Fruit fly (Drosophila melanogaster) whole organism, adult: ENCODE data around the gene Gbeta13F.

Experiments
- CG11617 ChIP-seq: fragments of 200-800 bp; sonication (Bioruptor generic); optimal IDR thresholded peaks from 2 replicates; lab custom pipeline; 2017; ENCODE audit warnings: mild to moderate bottlenecking, missing biosample characterization, missing genetic modification reagents, missing genetic modification characterization
- CG12768 ChIP-seq: fragments of 200-800 bp; sonication (Bioruptor generic); optimal IDR thresholded peaks from 2 replicates; lab custom pipeline; 2017; ENCODE audit warnings: missing biosample characterization, missing genetic modification characterization, mild to moderate bottlenecking, moderate library complexity, missing genetic modification reagents
- CG14711 ChIP-seq: fragments of 200-800 bp; sonication (Bioruptor generic); optimal IDR thresholded peaks from 2 replicates; lab custom pipeline; 2018; ENCODE audit warnings: missing biosample characterization, mild to moderate bottlenecking, missing genetic modification characterization, moderate library complexity
- CG1620 ChIP-seq: fragments of 200-800 bp; sonication (Bioruptor generic); optimal IDR thresholded peaks from 2 replicates; lab custom pipeline; 2016; ENCODE audit warnings: missing biosample characterization, missing genetic modification characterization
- CG33017 ChIP-seq: fragments of 200-800 bp; sonication (Bioruptor generic); optimal IDR thresholded peaks from 2 replicates; lab custom pipeline; 2018; ENCODE audit warnings: missing biosample characterization, mild to moderate bottlenecking, missing genetic modification characterization, moderate library complexity
- CG5204 ChIP-seq: fragments of 200-800 bp; sonication (Bioruptor generic); optimal IDR thresholded peaks from 2 replicates; lab custom pipeline; 2016; ENCODE audit warnings: missing biosample characterization, missing genetic modification characterization
- CG7045 ChIP-seq: fragments of 200-800 bp; sonication (Bioruptor generic); optimal IDR thresholded peaks from 2 replicates; lab custom pipeline; 2017; ENCODE audit warnings: missing biosample characterization, mild to moderate bottlenecking, missing genetic modification characterization
- CG7101 ChIP-seq: fragments of 200-800 bp; sonication (Bioruptor generic); optimal IDR thresholded peaks from 2 replicates; lab custom pipeline; 2018; ENCODE audit warnings: missing biosample characterization, mild to moderate bottlenecking, missing genetic modification characterization, moderate library complexity
- Clk ChIP-seq: fragments of 200-800 bp; sonication (Bioruptor generic); optimal IDR thresholded peaks from 2 replicates; lab custom pipeline; 2017; ENCODE audit warnings: missing biosample characterization, missing genetic modification characterization
- Crg-1 ChIP-seq: fragments of 200-800 bp; sonication (Bioruptor generic); optimal IDR thresholded peaks from 2 replicates; lab custom pipeline; 2016; ENCODE audit warnings: missing biosample characterization, missing genetic modification characterization
- Hr96 ChIP-seq: fragments of 200-800 bp; sonication (Bioruptor generic); optimal IDR thresholded peaks from 2 replicates; lab custom pipeline; 2016; ENCODE audit warnings: missing biosample characterization, missing genetic modification characterization
- Mnt ChIP-seq: fragments of 200-800 bp; sonication (Bioruptor generic); optimal IDR thresholded peaks from 2 replicates; lab custom pipeline; 2016; ENCODE audit warnings: missing biosample characterization, mild to moderate bottlenecking, missing genetic modification characterization
- bab1 ChIP-seq: fragments of 200-800 bp; sonication (Bioruptor generic); optimal IDR thresholded peaks from 3 replicates; lab custom pipeline; 2019; ENCODE audit warnings: missing biosample characterization, mild to moderate bottlenecking, missing genetic modification characterization, moderate library complexity
- cic ChIP-seq: fragments of 200-800 bp; sonication (Bioruptor generic); optimal IDR thresholded peaks from 2 replicates; lab custom pipeline; 2017; ENCODE audit warnings: missing biosample characterization, mild to moderate bottlenecking, missing genetic modification characterization, moderate library complexity
- cnc ChIP-seq, 2 experiments: fragments of >200 bp; optimal IDR thresholded peaks; 2 replicates each; lab custom pipeline; 2017
- kay ChIP-seq: fragments of 200-800 bp; sonication (Bioruptor generic); peaks from one replicate; lab custom pipeline; 2016; ENCODE audit warnings: missing biosample characterization, missing genetic modification characterization, borderline replicate concordance
- ovo ChIP-seq: fragments of 200-800 bp; sonication (Bioruptor generic); optimal IDR thresholded peaks from 2 replicates; lab custom pipeline; 2016; ENCODE audit warnings: missing biosample characterization, missing genetic modification characterization
- pad ChIP-seq: fragments of 200-800 bp; sonication (Bioruptor generic); optimal IDR thresholded peaks from 3 replicates; lab custom pipeline; 2017; ENCODE audit warnings: missing biosample characterization, missing genetic modification characterization, mild to moderate bottlenecking, moderate library complexity, missing genetic modification reagents
- tj ChIP-seq: fragments of 200-800 bp; sonication (Bioruptor generic); optimal IDR thresholded peaks from 3 replicates; lab custom pipeline; 2017; ENCODE audit warnings: missing biosample characterization, mild to moderate bottlenecking, missing genetic modification characterization, moderate library complexity
- toe ChIP-seq: fragments of 200-800 bp; sonication (Bioruptor generic); optimal IDR thresholded peaks from 2 replicates; lab custom pipeline; 2016; ENCODE audit warnings: missing biosample characterization, missing genetic modification characterization

The Gbeta13F gene

DNA sequence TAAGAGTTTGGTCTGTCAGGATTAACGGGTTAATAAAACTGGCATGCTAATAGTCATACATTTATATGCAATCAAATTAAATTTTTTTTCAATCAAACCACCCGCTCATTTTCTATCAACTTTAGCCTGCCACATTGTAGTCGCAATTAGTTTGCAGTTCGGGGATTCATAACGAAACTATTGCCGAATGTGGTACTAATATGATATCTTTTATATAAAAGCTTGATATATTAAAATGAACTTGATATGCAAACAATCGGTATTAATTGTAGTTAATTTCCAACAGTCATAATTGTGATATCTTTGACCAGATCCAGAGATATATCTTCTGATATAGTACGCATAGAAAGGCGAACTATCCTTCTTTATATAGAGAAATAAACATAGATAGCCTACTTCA lies 6.1 kb downstream of the Gbeta13F start:
- TF ChIP-seq CG7101 (tag; lab: Kevin White, UChicago): no peak
- peak; percentile 60 for TF ChIP-seq kay (GFP tag; lab: Kevin White, UChicago)

DNA sequence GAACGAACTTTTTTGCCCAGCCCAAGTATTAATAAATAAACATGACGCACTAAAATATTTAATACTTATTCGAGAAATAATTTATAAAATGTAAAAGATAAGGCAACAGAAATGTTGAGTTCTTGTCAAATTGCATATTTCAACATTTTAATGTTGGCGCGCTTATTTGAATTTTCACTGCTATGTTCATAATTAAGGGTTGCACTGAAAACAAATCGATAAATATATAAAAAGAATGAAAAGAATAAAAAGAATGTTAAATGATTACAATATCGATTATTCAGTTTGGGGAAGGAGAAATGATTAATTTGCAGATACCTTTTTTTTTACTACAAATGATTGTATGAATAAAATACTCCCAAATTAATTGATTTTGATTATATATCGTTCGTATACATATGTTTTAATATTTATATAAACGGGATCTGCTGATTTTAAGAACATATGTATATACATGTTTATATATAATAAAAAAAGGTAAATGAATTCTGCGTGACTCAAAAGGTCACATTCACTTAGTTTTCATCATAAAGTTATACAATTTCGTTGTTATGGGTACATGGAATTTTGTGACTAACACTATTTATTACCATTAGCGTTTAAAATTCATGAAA lies 7.0 kb downstream of the Gbeta13F start:
- TF ChIP-seq CG11617 (no peak), ovo (GFP tag; lab: Kevin White, UChicago) (no peak), cic (GFP tag; lab: Kevin White, UChicago) (peak; percentile 3), kay (GFP tag; lab: Kevin White, UChicago) (peak; percentile 78), tj (GFP tag; lab: Kevin White, UChicago) (no peak), Mnt (GFP tag; lab: Kevin White, UChicago) (no peak), CG5204 (GFP tag; lab: Kevin White, UChicago) (no peak), pad (no peak), CG7045 (GFP tag; lab: Kevin White, UChicago) (no peak), CG33017 (tag; lab: Kevin White, UChicago) (no peak), Crg-1 (GFP tag; lab: Kevin White, UChicago) (no peak), Clk (GFP tag; lab: Kevin White, UChicago) (no peak), CG14711 (tag; lab: Kevin White, UChicago) (peak; percentile 11), CG12768 (GFP tag; lab: Kevin White, UChicago) (no peak), CG1620 (no peak), toe (GFP tag; lab: Kevin White, UChicago) (no peak), Hr96 (GFP tag; lab: Kevin White, UChicago) (no peak), CG7101 (tag; lab: Kevin White, UChicago) (no peak), cnc (optimal IDR thresholded peaks at IDR 0.05; lab: Kevin White, UChicago) (no peak), bab1 (peak; percentile 29)

- TF ChIP-seq ovo (GFP tag; lab: Kevin White, UChicago): peak; percentile 100
- peak; percentile 99 for TF ChIP-seq CG5204 (GFP tag; lab: Kevin White, UChicago)
- peak; percentile 100 for TF ChIP-seq CG14711 (tag; lab: Kevin White, UChicago)
- peak; percentile 100 for TF ChIP-seq CG12768 (GFP tag; lab: Kevin White, UChicago)
- TF ChIP-seq CG7045 (GFP tag; lab: Kevin White, UChicago): peak; percentile 100
- peak; percentile 100 for TF ChIP-seq Mnt (GFP tag; lab: Kevin White, UChicago)
- TF ChIP-seq pad: peak; percentile 98
- TF ChIP-seq CG11617: peak; percentile 100
- peak; percentile 98 for TF ChIP-seq Clk (GFP tag; lab: Kevin White, UChicago)
- TF ChIP-seq bab1: peak; percentile 100
- peak; percentile 100 for TF ChIP-seq CG1620
- TF ChIP-seq CG33017 (tag; lab: Kevin White, UChicago): peak; percentile 100
- TF ChIP-seq Hr96 (GFP tag; lab: Kevin White, UChicago): peak; percentile 100
- peak; percentile 100 for TF ChIP-seq Crg-1 (GFP tag; lab: Kevin White, UChicago)
- peak; percentile 99 for TF ChIP-seq kay (GFP tag; lab: Kevin White, UChicago)
- TF ChIP-seq cic (GFP tag; lab: Kevin White, UChicago): peak; percentile 98
- peak; percentile 99 for TF ChIP-seq tj (GFP tag; lab: Kevin White, UChicago)
- no peak for TF ChIP-seq cnc (optimal IDR thresholded peaks at IDR 0.05; lab: Kevin White, UChicago)
- TF ChIP-seq toe (GFP tag; lab: Kevin White, UChicago): peak; percentile 98
- peak; percentile 100 for TF ChIP-seq CG7101 (tag; lab: Kevin White, UChicago)
Measured at dm6 chrX:15867863-15868262, 7.9 kb downstream of the Gbeta13F start, which contains the start of gene Gapdh2. TSS of gene Gapdh2 (plus strand) at chrX:15868145.

- no peak for TF ChIP-seq toe (GFP tag; lab: Kevin White, UChicago)
- TF ChIP-seq CG14711 (tag; lab: Kevin White, UChicago): no peak
- TF ChIP-seq pad: no peak
- no peak for TF ChIP-seq Crg-1 (GFP tag; lab: Kevin White, UChicago)
- TF ChIP-seq bab1: no peak
- TF ChIP-seq CG33017 (tag; lab: Kevin White, UChicago): no peak
- no peak for TF ChIP-seq CG5204 (GFP tag; lab: Kevin White, UChicago)
- TF ChIP-seq cic (GFP tag; lab: Kevin White, UChicago): no peak
- TF ChIP-seq kay (GFP tag; lab: Kevin White, UChicago): no peak
- TF ChIP-seq Clk (GFP tag; lab: Kevin White, UChicago): no peak
- no peak for TF ChIP-seq Mnt (GFP tag; lab: Kevin White, UChicago)
- TF ChIP-seq CG12768 (GFP tag; lab: Kevin White, UChicago): no peak
- no peak for TF ChIP-seq CG7101 (tag; lab: Kevin White, UChicago)
- no peak for TF ChIP-seq CG11617
- no peak for TF ChIP-seq ovo (GFP tag; lab: Kevin White, UChicago)
- TF ChIP-seq Hr96 (GFP tag; lab: Kevin White, UChicago): no peak
- no peak for TF ChIP-seq tj (GFP tag; lab: Kevin White, UChicago)
- TF ChIP-seq CG7045 (GFP tag; lab: Kevin White, UChicago): no peak
Measured at dm6 chrX:15868781-15869180, 8.9 kb downstream of the Gbeta13F start.

DNA sequence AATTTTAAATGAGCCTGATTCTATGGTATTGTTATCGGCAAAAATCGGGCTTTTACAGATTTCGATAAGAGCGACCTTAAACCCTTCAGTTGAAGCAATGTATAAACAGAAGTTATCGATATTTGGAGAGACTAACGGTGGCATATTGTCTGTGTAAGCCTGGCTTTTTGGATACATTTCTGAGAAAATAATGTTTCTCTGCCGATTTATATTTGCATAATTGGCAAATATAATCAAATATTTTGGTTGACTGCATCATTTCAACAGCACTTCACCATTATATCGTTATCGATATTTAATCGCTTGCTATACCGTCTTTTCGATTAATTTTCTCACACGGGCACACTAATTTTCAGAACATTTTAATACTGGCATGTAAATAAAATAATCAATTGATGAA lies 9.9 kb downstream of the Gbeta13F start, which contains the start of gene CG16952:
Gene CG16952, plus strand, starts transcription at position 341 of the 400 bp plus-strand sequence.
- TF ChIP-seq Mnt (GFP tag; lab: Kevin White, UChicago) (peak; percentile 40), CG14711 (tag; lab: Kevin White, UChicago) (no peak), pad (peak; percentile 6), CG7101 (tag; lab: Kevin White, UChicago) (peak; percentile 36), CG5204 (GFP tag; lab: Kevin White, UChicago) (no peak), CG11617 (peak; percentile 13), CG1620 (peak; percentile 21), bab1 (no peak)
